Worm (Caenorhabditis elegans) whole organism, young adult: ENCODE data around the gene T10B5.10.
A peak's percentile ranks its signal among the peaks of the same experiment; 100 is the strongest.

Experiments
- D2030.7 ChIP-seq: fragments of 200-800 bp; sonication (Bioruptor generic); IDR thresholded peaks from 2 replicates; pipeline ENCODE4 v1.3.6; 2022; ENCODE audit warnings: missing genetic modification reagents, missing genetic modification characterization, missing compliant biosample characterization
- F23B12.7 ChIP-seq: sonication (generic microtip); optimal IDR thresholded peaks from 2 replicates; lab custom pipeline; 2017; ENCODE audit warnings: missing genetic modification characterization, mild to moderate bottlenecking, missing compliant biosample characterization, antibody characterized with exemption, moderate library complexity; ENCODE audit not compliant: insufficient read depth
- F57A8.1 ChIP-seq: fragments of 200-800 bp; sonication (Bioruptor generic); optimal IDR thresholded peaks from 2 replicates; lab custom pipeline; 2018; ENCODE audit warnings: mild to moderate bottlenecking, missing genetic modification characterization, moderate library complexity, missing compliant biosample characterization
- F57C9.4 ChIP-seq: sonication (generic microtip); optimal IDR thresholded peaks from 2 replicates; lab custom pipeline; 2017; ENCODE audit warnings: mild to moderate bottlenecking, missing genetic modification characterization, missing compliant biosample characterization
- K12H6.12 ChIP-seq: fragments of 200-800 bp; sonication (Bioruptor generic); optimal IDR thresholded peaks from 2 replicates; lab custom pipeline; 2018; ENCODE audit warnings: mild to moderate bottlenecking, missing genetic modification characterization, missing compliant biosample characterization
- T07F8.4 ChIP-seq: sonication (generic microtip); optimal IDR thresholded peaks from 2 replicates; lab custom pipeline; 2016; ENCODE audit warnings: mild to moderate bottlenecking, missing genetic modification characterization, moderate library complexity, missing compliant biosample characterization
- T26A5.8 ChIP-seq: sonication (generic microtip); optimal IDR thresholded peaks from 2 replicates; lab custom pipeline; 2016; ENCODE audit warnings: missing genetic modification characterization, missing compliant biosample characterization
- Y53G8AR.9 ChIP-seq: fragments of 200-800 bp; sonication (Bioruptor generic); conservative IDR thresholded peaks from 2 replicates; pipeline ENCODE4 v1.3.6; 2022; ENCODE audit warnings: missing genetic modification reagents, missing genetic modification characterization, missing compliant biosample characterization
- Y79H2A.3 ChIP-seq: fragments of 200-800 bp; sonication (Bioruptor generic); conservative IDR thresholded peaks from 2 replicates; pipeline ENCODE4 v1.3.6; 2022; ENCODE audit warnings: missing genetic modification reagents, missing genetic modification characterization, missing compliant biosample characterization
- Y95B8A.8 ChIP-seq: fragments of 200-800 bp; sonication (Bioruptor generic); IDR thresholded peaks from 2 replicates; pipeline ENCODE4 v1.3.6; 2022; ENCODE audit warnings: missing genetic modification reagents, missing genetic modification characterization, missing compliant biosample characterization
- ama-1 ChIP-seq, 3 experiments: fragments of 150-350 bp in 1 of 3; sonication (generic microtip) in 2 of 3; optimal IDR thresholded peaks; 2 replicates each; lab custom pipeline; 2014 to 2018; ENCODE audit warnings: missing biosample characterization in 2 of 3, missing genetic modification characterization in 2 of 3, missing genetic modification reagents in 2 of 3
- atf-7 ChIP-seq: sonication (generic microtip); optimal IDR thresholded peaks from 2 replicates; lab custom pipeline; 2017; ENCODE audit warnings: mild to moderate bottlenecking, missing genetic modification characterization, missing compliant biosample characterization
- ceh-27 ChIP-seq: fragments of 200-800 bp; sonication (Bioruptor generic); optimal IDR thresholded peaks from 2 replicates; lab custom pipeline; 2018; ENCODE audit warnings: mild to moderate bottlenecking, missing genetic modification characterization, moderate library complexity, missing compliant biosample characterization
- ceh-91 ChIP-seq: fragments of 200-800 bp; sonication (Bioruptor generic); IDR thresholded peaks from 2 replicates; pipeline ENCODE4 v1.3.6; 2022; ENCODE audit warnings: missing genetic modification reagents, missing genetic modification characterization, missing compliant biosample characterization
- die-1 ChIP-seq: sonication (generic microtip); optimal IDR thresholded peaks from 2 replicates; lab custom pipeline; 2016; ENCODE audit warnings: missing genotype, mild to moderate bottlenecking, missing genetic modification characterization, missing compliant biosample characterization
- egl-18 ChIP-seq: fragments of 200-800 bp; sonication (Bioruptor generic); IDR thresholded peaks from 2 replicates; pipeline ENCODE4 v1.3.6; 2022; ENCODE audit warnings: missing genetic modification reagents, missing genetic modification characterization, missing compliant biosample characterization
- egl-44 ChIP-seq: fragments of 200-800 bp; sonication (Bioruptor generic); IDR thresholded peaks from 2 replicates; pipeline ENCODE4 v1.3.6; 2022; ENCODE audit warnings: missing genetic modification reagents, missing genetic modification characterization, missing compliant biosample characterization
- hmg-1.2 ChIP-seq: fragments of 200-800 bp; sonication (Bioruptor generic); IDR thresholded peaks from 2 replicates; pipeline ENCODE4 v1.3.6; 2022; ENCODE audit warnings: missing genetic modification reagents, missing genetic modification characterization, missing compliant biosample characterization
- let-526 ChIP-seq: fragments of 200-800 bp; sonication (Bioruptor generic); IDR thresholded peaks from 2 replicates; pipeline ENCODE4 v1.3.6; 2022; ENCODE audit warnings: missing genetic modification reagents, missing genetic modification characterization, missing compliant biosample characterization
- let-607 ChIP-seq, 2 experiments: fragments of 200-800 bp in 1 of 2; sonication (Bioruptor generic) in 1 of 2; sonication (generic microtip) in 1 of 2; optimal IDR thresholded peaks; 2 replicates each; lab custom pipeline; 2016 to 2018; ENCODE audit warnings: mild to moderate bottlenecking in 2 of 2, missing compliant biosample characterization in 2 of 2, missing genetic modification characterization in 2 of 2, moderate library complexity in 2 of 2, missing genotype in 1 of 2
- lin-40 ChIP-seq: sonication (generic microtip); optimal IDR thresholded peaks from 2 replicates; lab custom pipeline; 2016; ENCODE audit warnings: missing genetic modification characterization, mild to moderate bottlenecking, missing compliant biosample characterization, missing genotype, missing genetic modification reagents
- lin-54 ChIP-seq: fragments of 200-800 bp; sonication (Bioruptor generic); optimal IDR thresholded peaks from 2 replicates; lab custom pipeline; 2018; ENCODE audit warnings: mild to moderate bottlenecking, missing genetic modification characterization, missing compliant biosample characterization
- madf-10 ChIP-seq: sonication (generic microtip); optimal IDR thresholded peaks from 2 replicates; lab custom pipeline; 2016; ENCODE audit warnings: mild to moderate bottlenecking, missing genetic modification characterization, missing compliant biosample characterization
- mcd-1 ChIP-seq: fragments of 200-800 bp; sonication (Bioruptor generic); IDR thresholded peaks from 2 replicates; pipeline ENCODE4 v1.3.6; 2022; ENCODE audit warnings: missing genetic modification reagents, missing genetic modification characterization, missing compliant biosample characterization
- nfya-2 ChIP-seq: fragments of 200-800 bp; sonication (Bioruptor generic); IDR thresholded peaks from 2 replicates; pipeline ENCODE4 v1.3.6; 2022; ENCODE audit warnings: missing genetic modification reagents, missing genetic modification characterization, missing compliant biosample characterization
- nfyb-1 ChIP-seq: fragments of 200-800 bp; sonication (Bioruptor generic); IDR thresholded peaks from 2 replicates; pipeline ENCODE4 v1.3.6; 2022; ENCODE audit warnings: missing genetic modification reagents, missing genetic modification characterization, missing compliant biosample characterization
- nhr-80 ChIP-seq: sonication (generic microtip); optimal IDR thresholded peaks from 2 replicates; lab custom pipeline; 2016; ENCODE audit warnings: missing genetic modification characterization, missing compliant biosample characterization
- rcor-1 ChIP-seq: fragments of 200-800 bp; sonication (Bioruptor generic); IDR thresholded peaks from 2 replicates; pipeline ENCODE4 v1.3.6; 2022; ENCODE audit warnings: missing genetic modification reagents, missing genetic modification characterization, missing compliant biosample characterization
- repo-1 ChIP-seq: sonication (generic microtip); optimal IDR thresholded peaks from 2 replicates; lab custom pipeline; 2017; ENCODE audit warnings: mild to moderate bottlenecking, missing genetic modification characterization, missing compliant biosample characterization
- sptf-2 ChIP-seq: fragments of 200-800 bp; sonication (Bioruptor generic); optimal IDR thresholded peaks from 2 replicates; lab custom pipeline; 2018; ENCODE audit warnings: mild to moderate bottlenecking, missing genetic modification characterization, missing compliant biosample characterization
- tbp1 ChIP-seq: fragments of 200-800 bp; sonication (Bioruptor generic); optimal IDR thresholded peaks from 2 replicates; lab custom pipeline; 2018; ENCODE audit warnings: mild to moderate bottlenecking, missing genetic modification characterization, missing compliant biosample characterization
- tlf-1 ChIP-seq: fragments of 200-800 bp; sonication (Bioruptor generic); optimal IDR thresholded peaks from 2 replicates; lab custom pipeline; 2018; ENCODE audit warnings: mild to moderate bottlenecking, missing genetic modification characterization, missing compliant biosample characterization
- zfh-2 ChIP-seq: fragments of 200-800 bp; sonication (Bioruptor generic); conservative IDR thresholded peaks from 2 replicates; pipeline ENCODE4 v1.3.6; 2022; ENCODE audit warnings: missing genetic modification reagents, missing genetic modification characterization, missing compliant biosample characterization
- ztf-22 ChIP-seq: fragments of 200-800 bp; sonication (Bioruptor generic); optimal IDR thresholded peaks from 2 replicates; lab custom pipeline; 2018; ENCODE audit warnings: mild to moderate bottlenecking, missing genetic modification characterization, moderate library complexity, missing compliant biosample characterization

T10B5.10 gene

ce11 chrV:1804645-1805559 lies 51.2 kb downstream of the T10B5.10 start, which contains the start of the genes hsp-16.2 and hsp-16.41 (continued):
- TF ChIP-seq F23B12.7 (tag; lab: Kevin White, UChicago) = no peak
- TF ChIP-seq tbp1 (GFP tag; lab: Kevin White, UChicago) = peak; percentile 48
- TF ChIP-seq lin-54 (GFP tag; lab: Kevin White, UChicago) = peak; percentile 7
- 0 out of 2 replicates have a peak, but pooled peaks have one; percentile 22 for TF ChIP-seq zfh-2 (GFP tag; lab: Robert Waterston, UW)
- TF ChIP-seq ceh-91 (GFP tag; lab: Robert Waterston, UW) = no peak
- TF ChIP-seq atf-7 = no peak
- TF ChIP-seq let-607 (tag; optimal IDR thresholded peaks at IDR 0.05; lab: Kevin White, UChicago) = no peak
- TF ChIP-seq die-1 (tag; lab: Kevin White, UChicago) = no peak
- TF ChIP-seq ceh-27 (GFP tag; lab: Kevin White, UChicago) = peak; percentile 23
- no peak for TF ChIP-seq egl-18 (GFP tag; lab: Robert Waterston, UW)
- no peak for TF ChIP-seq sptf-2 (GFP tag; lab: Kevin White, UChicago)
- no peak for TF ChIP-seq F57C9.4 (tag; lab: Kevin White, UChicago)
- TF ChIP-seq tlf-1 (GFP tag; lab: Kevin White, UChicago) = no peak
- no peak for TF ChIP-seq madf-10
- TF ChIP-seq nfya-2 (GFP tag; lab: Robert Waterston, UW) = no peak
- peak; percentile 33; the same call in 1 of the 2 replicates for TF ChIP-seq mcd-1 (GFP tag; lab: Robert Waterston, UW)
- no peak for TF ChIP-seq egl-44 (GFP tag; lab: Robert Waterston, UW)
- TF ChIP-seq hmg-1.2 (GFP tag; lab: Robert Waterston, UW) = peak; percentile 94
- no peak for TF ChIP-seq nhr-80 (tag; lab: Kevin White, UChicago)
- TF ChIP-seq K12H6.12 = peak; percentile 34
- TF ChIP-seq Y53G8AR.9 (GFP tag; lab: Robert Waterston, UW) = no peak
- TF ChIP-seq nfyb-1 (GFP tag; lab: Robert Waterston, UW) = peak; percentile 72; the same call in 1 of the 2 replicates
- no peak for TF ChIP-seq Y79H2A.3 (GFP tag; lab: Robert Waterston, UW)
- no peak for TF ChIP-seq rcor-1
- TF ChIP-seq let-526 (GFP tag; lab: Robert Waterston, UW) = no peak
- 0 out of 2 replicates have a peak, but pooled peaks have one; percentile 35 for TF ChIP-seq Y95B8A.8 (GFP tag; lab: Robert Waterston, UW)
- no peak for TF ChIP-seq ztf-22 (GFP tag; lab: Kevin White, UChicago)
- TF ChIP-seq D2030.7 (GFP tag; lab: Robert Waterston, UW) = no peak
- peak; percentile 24 for TF ChIP-seq lin-40 (tag; lab: Kevin White, UChicago)
- TF ChIP-seq T07F8.4 (tag; lab: Kevin White, UChicago) = no peak

- TF ChIP-seq ama-1 (optimal IDR thresholded peaks at IDR 0.05; lab: Kevin White, UChicago) = peak; percentile 38
- no peak for TF ChIP-seq ama-1 (GFP tag; optimal IDR thresholded peaks at IDR 0.05; lab: Kevin White, UChicago)
- no peak for TF ChIP-seq T26A5.8 (tag; lab: Kevin White, UChicago)
- TF ChIP-seq repo-1 (tag; lab: Kevin White, UChicago) = peak; percentile 5
- peak; percentile 5 for TF ChIP-seq nhr-80 (tag; lab: Kevin White, UChicago)
- no peak for TF ChIP-seq F57A8.1 (GFP tag; lab: Kevin White, UChicago)
These were observed 52.0 kb downstream of the T10B5.10 start for ce11 chrV:1804034-1804542.
